Fruit fly (Drosophila melanogaster): ENCODE results near the gene CG15743.
A peak's percentile ranks its signal among the peaks of the same experiment; 100 is the strongest.

Gene CG15743

dm6 chrX:13332702-13333243 is 47.3 kb downstream of the CG15743 start (continued):
- TF ChIP-seq Asciz (GFP tag; optimal IDR thresholded peaks at IDR 0.05) (no peak), ttk (GFP tag; IDR thresholded peaks at IDR 0.05) (no peak), emc (GFP tag; optimal IDR thresholded peaks at IDR 0.05) (no peak), CG16779 (GFP tag; IDR thresholded peaks at IDR 0.05) (no peak), gce (GFP tag; IDR thresholded peaks at IDR 0.05) (no peak), stc (GFP tag; IDR thresholded peaks at IDR 0.05) (no peak), CG8089 (GFP tag; optimal IDR thresholded peaks at IDR 0.05) (no peak), ap (GFP tag; IDR thresholded peaks at IDR 0.05) (no peak), Max (GFP tag; optimal IDR thresholded peaks at IDR 0.05) (no peak), CG13424 (tag; optimal IDR thresholded peaks at IDR 0.05) (no peak), Lim3 (GFP tag; IDR thresholded peaks at IDR 0.05) (no peak), CG2889 (GFP tag; IDR thresholded peaks at IDR 0.05) (no peak), Doc3 (GFP tag; IDR thresholded peaks at IDR 0.05; ENCODE audit: partially characterized antibody) (no peak), pfk (GFP tag; optimal IDR thresholded peaks at IDR 0.05) (no peak), CG10979 (tag; optimal IDR thresholded peaks at IDR 0.05) (no peak), CG15696 (tag; optimal IDR thresholded peaks at IDR 0.05) (no peak), CG3838 (GFP tag; optimal IDR thresholded peaks at IDR 0.05) (no peak), HLH3B (GFP tag; IDR thresholded peaks at IDR 0.05) (no peak), CG2129 (GFP tag; IDR thresholded peaks at IDR 0.05; ENCODE audit: partially characterized antibody) (no peak), CG3065 (GFP tag; optimal IDR thresholded peaks at IDR 0.05) (no peak), Poxn (GFP tag; IDR thresholded peaks at IDR 0.05) (no peak), CG14965 (GFP tag; optimal IDR thresholded peaks at IDR 0.05; ENCODE audit: borderline replicate concordance) (no peak), Adf1 (GFP tag; IDR thresholded peaks at IDR 0.05) (no peak), hbn (GFP tag; IDR thresholded peaks at IDR 0.05; ENCODE audit: partially characterized antibody) (no peak), CG6813 (GFP tag; optimal IDR thresholded peaks at IDR 0.05) (no peak), Optix (GFP tag; IDR thresholded peaks at IDR 0.05) (no peak), bowl (GFP tag; IDR thresholded peaks at IDR 0.05) (no peak), tap (tag; optimal IDR thresholded peaks at IDR 0.05) (no peak), Ada2b (GFP tag; IDR thresholded peaks at IDR 0.05) (no peak), Atf-2 (GFP tag; optimal IDR thresholded peaks at IDR 0.05) (no peak), CG17829 (tag; optimal IDR thresholded peaks at IDR 0.05) (no peak), cato (GFP tag; optimal IDR thresholded peaks at IDR 0.05; ENCODE audit: borderline replicate concordance) (no peak), CG31388 (GFP tag; optimal IDR thresholded peaks at IDR 0.05) (no peak), CG1024 (GFP tag; IDR thresholded peaks at IDR 0.05) (no peak), CG43689 (GFP tag; IDR thresholded peaks at IDR 0.05) (no peak), Dip3 (GFP tag; optimal IDR thresholded peaks at IDR 0.05) (peak; percentile 40), gcm (GFP tag; optimal IDR thresholded peaks at IDR 0.05) (no peak), Myb (GFP tag; optimal IDR thresholded peaks at IDR 0.05) (peak; percentile 39), CG11504 (tag; optimal IDR thresholded peaks at IDR 0.05) (peak; percentile 25), CG12104 (GFP tag; optimal IDR thresholded peaks at IDR 0.05) (no peak), dimm (GFP tag; IDR thresholded peaks at IDR 0.05) (no peak), CG6854 (GFP tag; optimal IDR thresholded peaks at IDR 0.05) (no peak), MESR4 (GFP tag; optimal IDR thresholded peaks at IDR 0.05) (no peak), ci (GFP tag; IDR thresholded peaks at IDR 0.05) (no peak), CG15514 (GFP tag; optimal IDR thresholded peaks at IDR 0.05) (no peak), CG2678 (tag; optimal IDR thresholded peaks at IDR 0.05) (peak; percentile 55), tna (GFP tag; IDR thresholded peaks at IDR 0.05; ENCODE audit: partially characterized antibody) (no peak), p53 (GFP tag; optimal IDR thresholded peaks at IDR 0.05) (no peak), stwl (tag; optimal IDR thresholded peaks at IDR 0.05) (no peak), pan (optimal IDR thresholded peaks at IDR 0.05) (no peak), pan (GFP tag; optimal IDR thresholded peaks at IDR 0.05 in 1 of 2, IDR thresholded peaks at IDR 0.05 in 1 of 2) (no peak), da (GFP tag; optimal IDR thresholded peaks at IDR 0.05) (no peak)

Data from whole organism, embryonic.